Worm (Caenorhabditis elegans) whole organism, mixed stage, embryonic: ENCODE measurements around the gene ZK1321.1.

Source experiments
- ces-1 ChIP-seq: fragments of 150-350 bp; optimal IDR thresholded peaks from 2 replicates; lab custom pipeline; 2014; ENCODE audit warnings: missing biosample characterization, missing genetic modification reagents, missing genetic modification characterization
- elt-3 ChIP-seq: fragments of 150-350 bp; optimal IDR thresholded peaks from 2 replicates; lab custom pipeline; 2014; ENCODE audit warnings: missing biosample characterization, missing genetic modification characterization
- lin-13 ChIP-seq: fragments of 150-350 bp; optimal IDR thresholded peaks from 2 replicates; lab custom pipeline; 2014; ENCODE audit warnings: missing biosample characterization, missing genetic modification characterization
- mep-1 ChIP-seq: fragments of 150-350 bp; optimal IDR thresholded peaks from 2 replicates; lab custom pipeline; 2017; ENCODE audit warnings: missing biosample characterization, missing genetic modification reagents, missing genetic modification characterization, inconsistent platforms
- nhr-12 ChIP-seq: fragments of 150-350 bp; optimal IDR thresholded peaks from 2 replicates; lab custom pipeline; 2014; ENCODE audit warnings: missing biosample characterization, missing genetic modification characterization
- nhr-237 ChIP-seq: fragments of 150-350 bp; optimal IDR thresholded peaks from 2 replicates; lab custom pipeline; 2014; ENCODE audit warnings: missing biosample characterization, missing genetic modification characterization
- nhr-76 ChIP-seq: sonication (generic microtip); optimal IDR thresholded peaks from 2 replicates; lab custom pipeline; 2017; ENCODE audit warnings: missing biosample characterization, missing genetic modification characterization
- unc-120 ChIP-seq: sonication (generic microtip); optimal IDR thresholded peaks from 2 replicates; lab custom pipeline; 2017; ENCODE audit warnings: missing genetic modification characterization, missing compliant biosample characterization; ENCODE audit not compliant: poor library complexity, severe bottlenecking
- unc-62 ChIP-seq: fragments of 150-350 bp; optimal IDR thresholded peaks from 2 replicates; lab custom pipeline; 2014; ENCODE audit warnings: missing biosample characterization, missing genetic modification reagents, missing genetic modification characterization

DNA sequence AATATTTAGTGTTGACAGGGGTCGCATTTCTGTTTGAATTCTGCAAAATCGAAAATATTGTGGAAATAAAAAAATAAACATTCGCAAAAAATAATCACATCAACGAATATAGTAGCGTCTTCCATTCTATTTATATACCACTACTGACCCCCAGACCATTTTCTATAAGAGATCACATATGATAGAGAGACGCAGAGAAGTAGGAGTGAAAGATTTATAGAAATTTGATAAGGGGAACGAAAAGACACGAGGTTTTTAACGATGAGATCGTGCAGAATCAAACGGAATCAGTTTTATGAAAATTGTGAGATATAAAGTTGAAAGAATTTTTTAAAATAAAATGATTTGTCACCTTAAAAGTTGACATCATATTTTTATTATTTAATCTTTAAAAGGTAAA, 1.6 kb upstream of the ZK1321.1 start:
- no peak for TF ChIP-seq unc-120 (tag; lab: Kevin White, UChicago)
- TF ChIP-seq lin-13 (tag; lab: Kevin White, UChicago): no peak
- no peak for TF ChIP-seq unc-62 (GFP tag; lab: Kevin White, UChicago)
- TF ChIP-seq elt-3: no peak
- TF ChIP-seq nhr-12: no peak
- no peak for TF ChIP-seq ces-1 (GFP tag; lab: Kevin White, UChicago)
- TF ChIP-seq nhr-237: no peak
- no peak for TF ChIP-seq nhr-76 (tag; lab: Kevin White, UChicago)
- TF ChIP-seq mep-1 (tag; lab: Kevin White, UChicago): no peak
